Worm (Caenorhabditis elegans): ENCODE measurements around the gene znf-782.
A peak's percentile ranks its signal among the peaks of the same experiment; 100 is the strongest.

Gene znf-782

DNA sequence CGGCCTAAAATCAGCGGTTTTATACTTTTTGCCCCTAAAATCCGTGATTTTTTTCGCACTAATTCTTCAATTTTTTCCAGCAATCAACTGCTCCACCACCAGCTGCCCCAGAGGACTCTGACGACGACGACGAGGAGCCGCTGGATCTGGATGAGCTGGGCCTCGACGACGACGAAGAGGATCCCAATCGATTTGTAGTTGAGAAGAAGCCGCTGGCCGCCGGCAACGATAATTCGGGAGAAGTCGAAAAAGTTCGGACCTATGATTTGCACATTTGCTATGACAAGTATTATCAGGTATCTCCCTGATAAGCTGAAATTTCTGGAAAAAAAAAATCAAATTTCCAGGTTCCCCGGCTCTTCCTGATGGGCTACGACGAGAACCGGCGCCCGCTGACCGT lies 55.5 kb downstream of the znf-782 start:
- TF ChIP-seq M03D4.4 (tag; optimal IDR thresholded peaks at IDR 0.05) (no peak), unc-120 (tag; optimal IDR thresholded peaks at IDR 0.05; ENCODE audit: poor library complexity, severe bottlenecking) (no peak), elt-3 (tag; optimal IDR thresholded peaks at IDR 0.05) (no peak), unc-39 (tag; optimal IDR thresholded peaks at IDR 0.05) (no peak), sem-2 (GFP tag; optimal IDR thresholded peaks at IDR 0.05) (no peak), bed-3 (GFP tag; optimal IDR thresholded peaks at IDR 0.05) (no peak), mls-2 (tag; optimal IDR thresholded peaks at IDR 0.05) (no peak), lin-13 (tag; optimal IDR thresholded peaks at IDR 0.05) (no peak), elt-1 (tag; optimal IDR thresholded peaks at IDR 0.05; ENCODE audit: borderline replicate concordance, insufficient read depth) (no peak), mab-5 (tag; optimal IDR thresholded peaks at IDR 0.05) (no peak), unc-62 (GFP tag; optimal IDR thresholded peaks at IDR 0.05) (no peak), lsy-2 (tag; optimal IDR thresholded peaks at IDR 0.05) (no peak), nhr-28 (tag; optimal IDR thresholded peaks at IDR 0.05) (no peak), ham-2 (GFP tag; optimal IDR thresholded peaks at IDR 0.05) (no peak), ceh-39 (tag; optimal IDR thresholded peaks at IDR 0.05) (no peak), ceh-83 (GFP tag; optimal IDR thresholded peaks at IDR 0.05) (no peak), tbx-8 (GFP tag; optimal IDR thresholded peaks at IDR 0.05) (no peak), flh-1 (GFP tag; optimal IDR thresholded peaks at IDR 0.05) (no peak), hlh-1 (tag; optimal IDR thresholded peaks at IDR 0.05) (no peak), snpc-4 (tag; optimal IDR thresholded peaks at IDR 0.05) (no peak)

DNA sequence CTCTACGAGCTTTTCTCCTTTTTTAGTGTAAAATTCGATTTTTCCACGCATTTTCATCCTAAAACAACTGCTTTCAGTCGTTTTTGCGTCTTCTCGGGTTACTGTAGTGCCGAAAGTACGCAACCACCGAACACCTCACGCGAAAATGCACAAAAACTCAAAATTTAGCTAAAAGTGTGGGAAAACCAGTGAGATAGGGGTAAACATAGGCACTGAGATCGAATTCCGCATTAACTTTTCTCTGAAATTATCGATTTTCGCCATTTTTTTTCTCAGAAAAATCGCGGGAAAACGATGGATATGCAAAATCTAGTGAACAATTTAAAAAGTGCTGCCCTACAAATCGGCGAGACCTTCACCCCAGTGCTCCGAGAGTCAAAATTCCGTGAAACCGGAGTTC lies 57.1 kb downstream of the znf-782 start, which contains the start of gene atg-3:
atg-3 (plus strand) TSS at position 301 of the 400 bp plus-strand sequence.
- TF ChIP-seq M03D4.4 (tag; optimal IDR thresholded peaks at IDR 0.05) (no peak), ces-1 (GFP tag; optimal IDR thresholded peaks at IDR 0.05) (no peak), flh-1 (GFP tag; optimal IDR thresholded peaks at IDR 0.05) (no peak), nhr-76 (tag; optimal IDR thresholded peaks at IDR 0.05) (no peak), mep-1 (tag; optimal IDR thresholded peaks at IDR 0.05) (no peak), lsy-2 (tag; optimal IDR thresholded peaks at IDR 0.05) (no peak), blmp-1 (tag; optimal IDR thresholded peaks at IDR 0.05) (no peak), ham-2 (GFP tag; optimal IDR thresholded peaks at IDR 0.05) (no peak), cnd-1 (tag; optimal IDR thresholded peaks at IDR 0.05) (no peak), bed-3 (GFP tag; optimal IDR thresholded peaks at IDR 0.05) (no peak), nhr-28 (tag; optimal IDR thresholded peaks at IDR 0.05) (no peak), unc-120 (tag; optimal IDR thresholded peaks at IDR 0.05; ENCODE audit: poor library complexity, severe bottlenecking) (no peak), lin-32 (GFP tag; optimal IDR thresholded peaks at IDR 0.05) (no peak), mab-5 (tag; optimal IDR thresholded peaks at IDR 0.05) (no peak), snpc-4 (tag; optimal IDR thresholded peaks at IDR 0.05) (no peak), pha-4 (tag; optimal IDR thresholded peaks at IDR 0.05) (no peak), ceh-83 (GFP tag; optimal IDR thresholded peaks at IDR 0.05) (no peak)

DNA sequence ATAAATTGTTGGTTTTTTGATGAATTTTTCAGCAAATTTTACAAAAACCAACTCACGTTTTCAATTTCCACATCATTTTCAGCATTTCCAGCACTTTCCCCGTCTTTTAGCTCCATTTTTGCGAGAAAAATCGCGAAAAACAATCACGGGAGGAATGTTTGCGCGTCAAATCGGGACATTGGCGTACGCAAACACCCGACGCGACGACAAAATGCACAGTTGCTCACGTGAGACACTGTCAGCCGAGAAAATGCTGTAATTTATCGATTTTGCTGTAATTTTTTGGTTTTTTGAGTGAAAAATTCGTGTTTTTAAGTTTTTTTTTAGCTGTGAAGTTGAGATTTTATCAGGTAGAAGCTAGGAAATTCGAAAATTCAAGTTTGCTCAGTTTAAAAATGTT lies 57.8 kb downstream of the znf-782 start, which contains the start of gene Y55F3AM.9:
Y55F3AM.9 (minus strand) TSS at position 189 of the 400 bp plus-strand sequence.
- TF ChIP-seq ham-2 (GFP tag; optimal IDR thresholded peaks at IDR 0.05), result no peak
- TF ChIP-seq blmp-1 (tag; optimal IDR thresholded peaks at IDR 0.05), result no peak
- peak; percentile 33 for TF ChIP-seq ces-1 (GFP tag; optimal IDR thresholded peaks at IDR 0.05)
- TF ChIP-seq drap-1 (GFP tag; optimal IDR thresholded peaks at IDR 0.05), result no peak
- TF ChIP-seq nhr-2 (tag; optimal IDR thresholded peaks at IDR 0.05), result no peak
- no peak for TF ChIP-seq tbx-8 (GFP tag; optimal IDR thresholded peaks at IDR 0.05)
- no peak for TF ChIP-seq ceh-43 (GFP tag; optimal IDR thresholded peaks at IDR 0.05)
- no peak for TF ChIP-seq nhr-12 (tag; optimal IDR thresholded peaks at IDR 0.05)
- no peak for TF ChIP-seq hlh-1 (tag; optimal IDR thresholded peaks at IDR 0.05)
- peak; percentile 19 for TF ChIP-seq lsy-2 (tag; optimal IDR thresholded peaks at IDR 0.05)
- TF ChIP-seq mls-2 (tag; optimal IDR thresholded peaks at IDR 0.05), result no peak
- TF ChIP-seq ztf-11 (tag; optimal IDR thresholded peaks at IDR 0.05), result peak; percentile 11
- TF ChIP-seq elt-3 (tag; optimal IDR thresholded peaks at IDR 0.05), result no peak
- peak; percentile 30 for TF ChIP-seq sptf-1 (tag; optimal IDR thresholded peaks at IDR 0.05)
- no peak for TF ChIP-seq elt-1 (tag; optimal IDR thresholded peaks at IDR 0.05; ENCODE audit: borderline replicate concordance, insufficient read depth)
- TF ChIP-seq pha-4 (tag; optimal IDR thresholded peaks at IDR 0.05), result no peak
- no peak for TF ChIP-seq unc-120 (tag; optimal IDR thresholded peaks at IDR 0.05; ENCODE audit: poor library complexity, severe bottlenecking)
- TF ChIP-seq nhr-76 (tag; optimal IDR thresholded peaks at IDR 0.05), result no peak
- no peak for TF ChIP-seq bed-3 (GFP tag; optimal IDR thresholded peaks at IDR 0.05)
- no peak for TF ChIP-seq lin-32 (GFP tag; optimal IDR thresholded peaks at IDR 0.05)
- TF ChIP-seq zip-8 (tag; optimal IDR thresholded peaks at IDR 0.05), result no peak
- peak; percentile 46 for TF ChIP-seq lin-13 (tag; optimal IDR thresholded peaks at IDR 0.05)
- TF ChIP-seq unc-39 (tag; optimal IDR thresholded peaks at IDR 0.05), result no peak
- TF ChIP-seq mep-1 (tag; optimal IDR thresholded peaks at IDR 0.05), result peak; percentile 4
- TF ChIP-seq nhr-237 (tag; optimal IDR thresholded peaks at IDR 0.05), result no peak
- TF ChIP-seq cnd-1 (tag; optimal IDR thresholded peaks at IDR 0.05), result no peak
- no peak for TF ChIP-seq flh-1 (GFP tag; optimal IDR thresholded peaks at IDR 0.05)
